Worm (Caenorhabditis elegans) whole organism, L1 larva: ENCODE results near the gene bed-3.

ENCODE experiments used
- C16A3.4 ChIP-seq: fragments of 150-350 bp; optimal IDR thresholded peaks from 2 replicates; lab custom pipeline; 2014; ENCODE audit warnings: missing biosample characterization, missing genetic modification characterization
- aha-1 ChIP-seq: fragments of 150-350 bp; optimal IDR thresholded peaks from 2 replicates; lab custom pipeline; 2014; ENCODE audit warnings: missing biosample characterization, missing genetic modification characterization
- aly-2 ChIP-seq: fragments of 150-350 bp; optimal IDR thresholded peaks from 2 replicates; lab custom pipeline; 2014; ENCODE audit warnings: missing biosample characterization, missing genetic modification characterization
- ama-1 ChIP-seq: fragments of 150-350 bp; optimal IDR thresholded peaks from 2 replicates; lab custom pipeline; 2014
- dpl-1 ChIP-seq, 3 experiments: fragments of 150-350 bp in 2 of 3; sonication (generic microtip) in 1 of 3; optimal IDR thresholded peaks; 2 replicates each; lab custom pipeline; 2014 to 2017; ENCODE audit warnings: missing biosample characterization in 3 of 3, missing genetic modification characterization in 3 of 3, missing genetic modification reagents in 3 of 3
- dsc-1 ChIP-seq: sonication (generic microtip); optimal IDR thresholded peaks from 2 replicates; lab custom pipeline; 2016; ENCODE audit warnings: mild to moderate bottlenecking, missing genetic modification characterization, missing compliant biosample characterization
- efl-3 ChIP-seq: fragments of 200-800 bp; sonication (Bioruptor generic); optimal IDR thresholded peaks from 2 replicates; lab custom pipeline; 2018; ENCODE audit warnings: mild to moderate bottlenecking, missing genetic modification characterization, missing compliant biosample characterization
- egl-13 ChIP-seq: sonication (generic microtip); optimal IDR thresholded peaks from 2 replicates; lab custom pipeline; 2016; ENCODE audit warnings: missing genotype, missing genetic modification reagents, missing genetic modification characterization, missing compliant biosample characterization
- egl-27 ChIP-seq, 2 experiments: fragments of 150-350 bp in 1 of 2; sonication (generic microtip); optimal IDR thresholded peaks; 3 replicates each; lab custom pipeline; 2017 to 2018; ENCODE audit warnings: missing biosample characterization in 2 of 2, missing genetic modification characterization in 2 of 2, missing genetic modification reagents in 2 of 2
- elt-2 ChIP-seq: sonication (generic microtip); optimal IDR thresholded peaks from 2 replicates; lab custom pipeline; 2016; ENCODE audit warnings: missing genetic modification characterization, mild to moderate bottlenecking, inconsistent platforms, missing compliant biosample characterization, missing genetic modification reagents
- elt-3 ChIP-seq, 6 experiments: fragments of 150-350 bp in 1 of 6; sonication (generic microtip); optimal IDR thresholded peaks; 2 replicates each; lab custom pipeline; 2017 to 2018; ENCODE audit warnings: missing biosample characterization in 6 of 6, missing genetic modification characterization in 6 of 6, inconsistent platforms in 1 of 6
- fkh-10 ChIP-seq: sonication (generic microtip); optimal IDR thresholded peaks from 2 replicates; lab custom pipeline; 2017; ENCODE audit warnings: missing biosample characterization, missing genetic modification reagents, missing genetic modification characterization
- fkh-4 ChIP-seq: sonication (generic microtip); optimal IDR thresholded peaks from 2 replicates; lab custom pipeline; 2016; ENCODE audit warnings: missing compliant biosample characterization, missing genetic modification characterization, borderline replicate concordance
- fkh-8 ChIP-seq: sonication (generic microtip); optimal IDR thresholded peaks from 2 replicates; lab custom pipeline; 2016; ENCODE audit warnings: mild to moderate bottlenecking, missing genetic modification characterization, missing compliant biosample characterization
- fos-1 ChIP-seq: fragments of 150-350 bp; optimal IDR thresholded peaks from 2 replicates; lab custom pipeline; 2014; ENCODE audit warnings: missing biosample characterization, missing genetic modification characterization
- grh-1 ChIP-seq: fragments of 200-800 bp; sonication (Bioruptor generic); IDR thresholded peaks from 2 replicates; pipeline ENCODE4 v1.3.6; 2022; ENCODE audit warnings: missing genetic modification reagents, missing genetic modification characterization, missing compliant biosample characterization
- hlh-4 ChIP-seq: sonication (generic microtip); optimal IDR thresholded peaks from 2 replicates; lab custom pipeline; 2016; ENCODE audit warnings: mild to moderate bottlenecking, missing genetic modification characterization, missing compliant biosample characterization
- isw-1 ChIP-seq: fragments of 200-800 bp; sonication (Bioruptor generic); IDR thresholded peaks from 2 replicates; pipeline ENCODE4 v1.3.6; 2022; ENCODE audit warnings: missing genetic modification characterization, missing compliant biosample characterization
- lin-13 ChIP-seq: fragments of 150-350 bp; optimal IDR thresholded peaks from 2 replicates; lab custom pipeline; 2014; ENCODE audit warnings: missing biosample characterization, missing genetic modification reagents, missing genetic modification characterization
- lin-14 ChIP-seq: fragments of 200-800 bp; sonication (Bioruptor generic); optimal IDR thresholded peaks from 2 replicates; lab custom pipeline; 2018; ENCODE audit warnings: mild to moderate bottlenecking, missing genetic modification characterization, moderate library complexity, missing compliant biosample characterization
- lin-15B ChIP-seq: fragments of 150-350 bp; sonication (generic microtip); optimal IDR thresholded peaks from 3 replicates; lab custom pipeline; 2014; ENCODE audit warnings: missing biosample characterization, missing genetic modification characterization
- lir-3 ChIP-seq: sonication (generic microtip); optimal IDR thresholded peaks from 2 replicates; lab custom pipeline; 2016; ENCODE audit warnings: mild to moderate bottlenecking, missing genetic modification characterization, moderate library complexity, missing compliant biosample characterization; ENCODE audit not compliant: poor library complexity
- lsy-2 ChIP-seq, 2 experiments: fragments of 150-350 bp; optimal IDR thresholded peaks; 2 replicates each; lab custom pipeline; 2014; ENCODE audit warnings: missing biosample characterization in 2 of 2, missing genetic modification characterization in 2 of 2
- mab-9 ChIP-seq: fragments of 200-800 bp; sonication (Bioruptor generic); IDR thresholded peaks from 2 replicates; pipeline ENCODE4 v1.3.6; 2022; ENCODE audit warnings: missing genetic modification reagents, missing genetic modification characterization, missing compliant biosample characterization
- mdl-1 ChIP-seq, 2 experiments: fragments of 150-350 bp; optimal IDR thresholded peaks; 2 replicates each; lab custom pipeline; 2014 to 2017; ENCODE audit warnings: missing biosample characterization in 2 of 2, missing genetic modification characterization in 2 of 2, inconsistent platforms in 1 of 2
- mef-2 ChIP-seq: fragments of 150-350 bp; optimal IDR thresholded peaks from 2 replicates; lab custom pipeline; 2014; ENCODE audit warnings: missing biosample characterization, missing genetic modification characterization
- mep-1 ChIP-seq: fragments of 150-350 bp; optimal IDR thresholded peaks from 2 replicates; lab custom pipeline; 2014; ENCODE audit warnings: missing biosample characterization, missing genetic modification characterization
- nhr-12 ChIP-seq: sonication (generic microtip); optimal IDR thresholded peaks from 2 replicates; lab custom pipeline; 2017; ENCODE audit warnings: missing biosample characterization, missing genetic modification characterization
- nhr-20 ChIP-seq: sonication (generic microtip); optimal IDR thresholded peaks from 2 replicates; lab custom pipeline; 2016; ENCODE audit warnings: mild to moderate bottlenecking, missing genetic modification characterization, missing compliant biosample characterization
- nhr-237 ChIP-seq: fragments of 150-350 bp; optimal IDR thresholded peaks from 2 replicates; lab custom pipeline; 2014; ENCODE audit warnings: missing biosample characterization, missing genetic modification characterization
- nhr-28 ChIP-seq: fragments of 150-350 bp; optimal IDR thresholded peaks from 2 replicates; lab custom pipeline; 2014; ENCODE audit warnings: missing biosample characterization, missing genetic modification characterization
- nhr-71 ChIP-seq: sonication (generic microtip); optimal IDR thresholded peaks from 2 replicates; lab custom pipeline; 2016; ENCODE audit warnings: mild to moderate bottlenecking, missing genetic modification characterization, moderate library complexity, missing compliant biosample characterization
- nhr-77 ChIP-seq: fragments of 150-350 bp; optimal IDR thresholded peaks from 2 replicates; lab custom pipeline; 2014; ENCODE audit warnings: missing biosample characterization, missing genetic modification characterization
- nhr-85 ChIP-seq: sonication (generic microtip); peaks from one replicate; lab custom pipeline; 2016; ENCODE audit warnings: missing genetic modification characterization, inconsistent platforms, missing compliant biosample characterization
- nhr-90 ChIP-seq: sonication (generic microtip); optimal IDR thresholded peaks from 2 replicates; lab custom pipeline; 2016; ENCODE audit warnings: mild to moderate bottlenecking, missing genetic modification characterization, missing compliant biosample characterization; ENCODE audit not compliant: poor library complexity
- pax-3 ChIP-seq: fragments of 200-800 bp; sonication (Bioruptor generic); optimal IDR thresholded peaks from 2 replicates; lab custom pipeline; 2018; ENCODE audit warnings: mild to moderate bottlenecking, missing genetic modification characterization, moderate library complexity, missing compliant biosample characterization
- pqm-1 ChIP-seq: sonication (generic microtip); optimal IDR thresholded peaks from 3 replicates; lab custom pipeline; 2017; ENCODE audit warnings: missing biosample characterization, missing genetic modification characterization
- rnt-1 ChIP-seq: sonication (generic microtip); optimal IDR thresholded peaks from 2 replicates; lab custom pipeline; 2016; ENCODE audit warnings: mild to moderate bottlenecking, missing genetic modification characterization, moderate library complexity, missing compliant biosample characterization
- sox-4 ChIP-seq: sonication (generic microtip); optimal IDR thresholded peaks from 2 replicates; lab custom pipeline; 2016; ENCODE audit warnings: missing genetic modification characterization, missing compliant biosample characterization
- sptf-1 ChIP-seq: fragments of 150-350 bp; optimal IDR thresholded peaks from 2 replicates; lab custom pipeline; 2014; ENCODE audit warnings: missing biosample characterization, missing genetic modification characterization
- swsn-7 ChIP-seq: sonication (generic microtip); optimal IDR thresholded peaks from 2 replicates; lab custom pipeline; 2016; ENCODE audit warnings: missing genetic modification characterization, missing compliant biosample characterization
- tlp-1 ChIP-seq: fragments of 150-350 bp; optimal IDR thresholded peaks from 2 replicates; lab custom pipeline; 2014; ENCODE audit warnings: missing biosample characterization, missing genetic modification characterization
- unc-30 ChIP-seq: sonication (generic microtip); optimal IDR thresholded peaks from 2 replicates; lab custom pipeline; 2017; ENCODE audit warnings: missing biosample characterization, missing genetic modification characterization
- vab-15 ChIP-seq: sonication (generic microtip); optimal IDR thresholded peaks from 2 replicates; lab custom pipeline; 2017; ENCODE audit warnings: missing genotype, mild to moderate bottlenecking, missing genetic modification characterization, missing compliant biosample characterization
- xbp-1 ChIP-seq: sonication (generic microtip); optimal IDR thresholded peaks from 2 replicates; lab custom pipeline; 2016; ENCODE audit warnings: missing genetic modification characterization, missing compliant biosample characterization
- zag-1 ChIP-seq: fragments of 150-350 bp; optimal IDR thresholded peaks from 2 replicates; lab custom pipeline; 2014; ENCODE audit warnings: missing biosample characterization, missing genetic modification characterization
- zip-4 ChIP-seq: fragments of 200-800 bp; sonication (Bioruptor generic); optimal IDR thresholded peaks from 2 replicates; lab custom pipeline; 2018; ENCODE audit warnings: mild to moderate bottlenecking, missing genetic modification characterization, moderate library complexity, missing compliant biosample characterization
- ztf-11 ChIP-seq, 2 experiments: sonication (generic microtip); optimal IDR thresholded peaks; 2 replicates each; lab custom pipeline; 2016 to 2017; ENCODE audit warnings: missing genetic modification characterization in 2 of 2, missing biosample characterization in 1 of 2, missing compliant biosample characterization in 1 of 2
- ztf-4 ChIP-seq: fragments of 150-350 bp; optimal IDR thresholded peaks from 2 replicates; lab custom pipeline; 2014; ENCODE audit warnings: missing biosample characterization, missing genetic modification characterization

bed-3 gene

ce11 chrIV:9916224-9916623, at the start of gene bed-3:
TSS of gene bed-3 (plus strand) at chrIV:9916524.
- TF ChIP-seq efl-3 (GFP tag; lab: Kevin White, UChicago) (no peak), dsc-1 (tag; lab: Kevin White, UChicago) (no peak), nhr-77 (tag; lab: Kevin White, UChicago) (no peak), nhr-71 (tag; lab: Kevin White, UChicago) (no peak), nhr-12 (tag; lab: Kevin White, UChicago) (no peak), mdl-1 (tag; optimal IDR thresholded peaks at IDR 0.05; lab: Kevin White, UChicago) (no peak), fkh-8 (no peak), tlp-1 (no peak), aly-2 (tag; lab: Kevin White, UChicago) (no peak), pax-3 (tag; lab: Kevin White, UChicago) (no peak)
- TF ChIP-seq, all 84 proteins: peak for 0

- no peak for TF ChIP-seq C16A3.4 (tag; lab: Kevin White, UChicago)
- TF ChIP-seq nhr-20 (tag; lab: Kevin White, UChicago), result peak; percentile 59
Measured at ce11 chrIV:9866865-9867264, 49.5 kb upstream of the bed-3 start.

- TF ChIP-seq rnt-1 (tag; lab: Kevin White, UChicago) (no peak), fos-1 (no peak), swsn-7 (tag; lab: Kevin White, UChicago) (no peak), aha-1 (no peak), fkh-4 (tag; lab: Kevin White, UChicago) (no peak), sox-4 (tag; lab: Kevin White, UChicago) (no peak), mef-2 (no peak), hlh-4 (no peak), zip-4 (GFP tag; lab: Kevin White, UChicago) (no peak), lsy-2 (tag; optimal IDR thresholded peaks at IDR 0.05; lab: Kevin White, UChicago) (peak; percentile 61 to 74), sptf-1 (no peak), lir-3 (peak; percentile 56), pqm-1 (tag; lab: Kevin White, UChicago) (no peak), lin-13 (GFP tag; lab: Kevin White, UChicago) (peak; percentile 36), egl-27 (tag; optimal IDR thresholded peaks at IDR 0.05; lab: Kevin White, UChicago) (no peak), nhr-28 (tag; lab: Kevin White, UChicago) (no peak), egl-13 (tag; lab: Kevin White, UChicago) (no peak), fkh-10 (no peak), lin-14 (GFP tag; lab: Kevin White, UChicago) (peak; percentile 84), ztf-11 (tag; optimal IDR thresholded peaks at IDR 0.05; lab: Kevin White, UChicago) (no peak), mab-9 (GFP tag; lab: Robert Waterston, UW) (no peak), nhr-12 (tag; lab: Kevin White, UChicago) (no peak), ama-1 (no peak), vab-15 (tag; lab: Kevin White, UChicago) (no peak), lin-15B (no peak), fkh-8 (no peak), nhr-237 (tag; lab: Kevin White, UChicago) (no peak), nhr-85 (tag; lab: Kevin White, UChicago) (peak; percentile 98), tlp-1 (no peak), mep-1 (tag; lab: Kevin White, UChicago) (peak; percentile 53), isw-1 (no peak), dpl-1 (GFP tag; optimal IDR thresholded peaks at IDR 0.05; lab: Kevin White, UChicago) (peak in 1 of 3 experiments; percentile 28), ztf-4 (peak; percentile 62), zag-1 (tag; lab: Kevin White, UChicago) (no peak), nhr-77 (tag; lab: Kevin White, UChicago) (no peak), unc-30 (tag; lab: Kevin White, UChicago) (no peak), grh-1 (GFP tag; lab: Robert Waterston, UW) (peak; percentile 83), elt-2 (tag; lab: Kevin White, UChicago) (no peak), mdl-1 (tag; optimal IDR thresholded peaks at IDR 0.05; lab: Kevin White, UChicago) (peak in 1 of 2 experiments; percentile 64), nhr-90 (tag; lab: Kevin White, UChicago) (peak; percentile 87), elt-3 (tag; optimal IDR thresholded peaks at IDR 0.05; lab: Kevin White, UChicago) (peak in 5 of 6 experiments; percentile 56 to 98 (median 67)), xbp-1 (tag; lab: Kevin White, UChicago) (no peak)
Measured at ce11 chrIV:9867915-9868314, 48.4 kb upstream of the bed-3 start.
